Worm (Caenorhabditis elegans): Measurements from ENCODE around the gene mtss-1.

Gene mtss-1

DNA sequence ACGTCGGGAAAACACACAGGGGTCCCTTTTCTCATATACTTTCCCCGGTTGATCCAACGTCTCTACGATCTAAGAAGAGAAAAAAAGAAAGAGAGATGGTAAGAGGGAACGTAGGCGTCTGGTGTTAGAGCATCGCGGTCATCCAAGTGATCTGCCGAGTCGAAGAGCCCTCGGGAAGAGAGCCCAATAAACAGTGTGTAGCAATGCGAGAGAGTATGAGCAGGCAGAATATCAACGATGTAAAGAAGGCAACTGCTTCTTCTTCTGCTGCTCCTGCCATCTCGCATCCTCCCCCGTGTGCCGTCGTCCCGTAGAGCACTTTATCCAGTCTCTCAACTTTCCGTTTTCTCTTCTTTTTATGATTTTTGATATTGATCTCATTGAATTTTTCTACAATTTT, 47.6 kb downstream of the mtss-1 start:
- TF ChIP-seq hsf-1 (GFP tag; IDR thresholded peaks at IDR 0.05): no peak
- TF ChIP-seq nfya-1 (tag; optimal IDR thresholded peaks at IDR 0.05; ENCODE audit: borderline replicate concordance, insufficient read depth): no peak

DNA sequence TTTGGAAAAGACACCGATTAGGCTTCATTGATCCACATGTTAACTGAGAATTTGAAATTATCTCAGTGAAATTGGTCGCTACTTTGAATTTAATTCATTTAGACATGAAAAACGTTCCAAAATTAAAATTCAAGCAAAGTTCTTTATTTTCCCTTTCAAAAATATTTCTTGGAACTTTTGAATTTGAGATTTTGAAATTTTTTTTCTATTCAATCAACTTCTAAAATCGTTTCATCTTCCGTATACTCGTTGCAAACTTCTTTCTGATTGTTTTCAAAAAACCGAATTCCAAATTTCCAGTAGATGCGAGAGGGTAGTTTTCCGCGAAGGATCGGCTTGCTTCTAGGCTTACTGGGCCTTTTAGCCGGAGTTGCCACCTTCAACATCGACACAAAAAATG, 50.5 kb downstream of the mtss-1 start, which contains the start of gene pat-2:
pat-2 (plus strand) TSS at position 301 of the 400 bp plus-strand sequence.
- no peak for TF ChIP-seq repo-1 (tag; optimal IDR thresholded peaks at IDR 0.05)
- TF ChIP-seq ama-1 (optimal IDR thresholded peaks at IDR 0.05): no peak
- no peak for TF ChIP-seq ama-1 (GFP tag; optimal IDR thresholded peaks at IDR 0.05)
- TF ChIP-seq F10E7.11 (tag; optimal IDR thresholded peaks at IDR 0.05): no peak
- no peak for TF ChIP-seq Y79H2A.3 (GFP tag; conservative IDR thresholded peaks at IDR 0.05)
- no peak for TF ChIP-seq B0336.3 (GFP tag; IDR thresholded peaks at IDR 0.05)
- TF ChIP-seq egrh-3 (GFP tag; IDR thresholded peaks at IDR 0.05): no peak
- TF ChIP-seq nhr-120 (GFP tag; IDR thresholded peaks at IDR 0.05): no peak
- TF ChIP-seq attf-3 (GFP tag; conservative IDR thresholded peaks at IDR 0.05): no peak
- TF ChIP-seq Y56A3A.18 (GFP tag; IDR thresholded peaks at IDR 0.05): no peak
- no peak for TF ChIP-seq mcd-1 (GFP tag; IDR thresholded peaks at IDR 0.05)
- no peak for TF ChIP-seq atf-7 (tag; optimal IDR thresholded peaks at IDR 0.05)
